Fruit fly (Drosophila melanogaster): ENCODE data around the gene CG6495.
A peak's percentile ranks its signal among the peaks of the same experiment; 100 is the strongest.

The CG6495 gene

DNA sequence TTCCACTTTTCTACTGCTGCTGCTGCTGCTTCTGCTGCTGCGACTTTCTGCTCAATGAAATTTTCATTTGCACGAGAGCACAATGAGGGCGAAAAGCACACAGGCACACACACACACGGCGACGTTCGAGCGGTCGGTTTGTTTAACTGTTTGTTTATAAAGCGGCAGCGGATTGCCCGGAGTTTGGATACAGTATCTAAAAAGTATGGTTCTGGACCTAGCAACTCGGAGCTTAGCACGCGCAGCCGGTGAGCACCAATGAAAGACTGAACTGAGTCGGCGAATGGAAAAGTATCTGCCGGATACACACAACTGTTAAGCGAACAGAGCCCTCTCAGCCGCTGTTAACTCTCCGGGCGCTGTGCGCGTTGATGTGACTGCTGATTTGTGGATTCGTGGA is 4.9 kb upstream of the CG6495 start, which contains the start of gene CG17124 (continued):
- TF ChIP-seq cg (GFP tag; optimal IDR thresholded peaks at IDR 0.05), result peak; percentile 46
- no peak; the same call in 1 of the 3 replicates for TF ChIP-seq zen2 (GFP tag; IDR thresholded peaks at IDR 0.05; ENCODE audit: partially characterized antibody)
- TF ChIP-seq zen (tag; optimal IDR thresholded peaks at IDR 0.05), result no peak
- no peak for TF ChIP-seq vnd (GFP tag; IDR thresholded peaks at IDR 0.05; ENCODE audit: partially characterized antibody)
- TF ChIP-seq H2.0 (GFP tag; IDR thresholded peaks at IDR 0.05), result no peak
- TF ChIP-seq eyg (GFP tag; optimal IDR thresholded peaks at IDR 0.05), result peak; percentile 7
- no peak for TF ChIP-seq phol (tag; optimal IDR thresholded peaks at IDR 0.05)
- peak; percentile 70 for TF ChIP-seq gro (GFP tag; optimal IDR thresholded peaks at IDR 0.05)
- TF ChIP-seq CG6175 (GFP tag; IDR thresholded peaks at IDR 0.05), result no peak
- no peak for TF ChIP-seq NC2β (GFP tag; optimal IDR thresholded peaks at IDR 0.05)
- TF ChIP-seq Aef1 (GFP tag; IDR thresholded peaks at IDR 0.05), result no peak
- TF ChIP-seq wdn (GFP tag; IDR thresholded peaks at IDR 0.05), result 0 out of 2 replicates have a peak, but pooled peaks have one; percentile 29
- no peak for TF ChIP-seq CG8089 (GFP tag; optimal IDR thresholded peaks at IDR 0.05)
- TF ChIP-seq CG1529 (GFP tag; optimal IDR thresholded peaks at IDR 0.05), result peak; percentile 7
- peak; percentile 9 for TF ChIP-seq CG11398 (GFP tag; optimal IDR thresholded peaks at IDR 0.05)
- no peak for TF ChIP-seq CG9727 (GFP tag; optimal IDR thresholded peaks at IDR 0.05)
- TF ChIP-seq Awh (GFP tag; IDR thresholded peaks at IDR 0.05), result peak; percentile 67
- no peak for TF ChIP-seq sens-2 (GFP tag; IDR thresholded peaks at IDR 0.05)
- no peak for TF ChIP-seq fru (optimal IDR thresholded peaks at IDR 0.05)
- peak; percentile 97 for TF ChIP-seq Jarid2 (GFP tag; optimal IDR thresholded peaks at IDR 0.05)
- no peak for TF ChIP-seq en (GFP tag; optimal IDR thresholded peaks at IDR 0.05)
- TF ChIP-seq lola (GFP tag; optimal IDR thresholded peaks at IDR 0.05), result no peak
- no peak for TF ChIP-seq CG14050 (GFP tag; IDR thresholded peaks at IDR 0.05)
- no peak for TF ChIP-seq Bteb2 (GFP tag; optimal IDR thresholded peaks at IDR 0.05)
- peak; percentile 44 for TF ChIP-seq oc (tag; optimal IDR thresholded peaks at IDR 0.05)
- no peak for TF ChIP-seq ham (GFP tag; IDR thresholded peaks at IDR 0.05)
- TF ChIP-seq fd3F (GFP tag; optimal IDR thresholded peaks at IDR 0.05), result no peak
- TF ChIP-seq CG6254 (GFP tag; optimal IDR thresholded peaks at IDR 0.05), result no peak
- TF ChIP-seq CG18476 (GFP tag; optimal IDR thresholded peaks at IDR 0.05), result no peak
- peak; percentile 62; the same call in 1 of the 3 replicates for TF ChIP-seq Dbx (GFP tag; IDR thresholded peaks at IDR 0.05)
- TF ChIP-seq Opbp (GFP tag; IDR thresholded peaks at IDR 0.05; ENCODE audit: partially characterized antibody), result no peak
- TF ChIP-seq CG15011 (GFP tag; optimal IDR thresholded peaks at IDR 0.05), result no peak
- TF ChIP-seq CG10654 (GFP tag; optimal IDR thresholded peaks at IDR 0.05), result no peak
- TF ChIP-seq CG15696 (tag; optimal IDR thresholded peaks at IDR 0.05), result no peak
- no peak for TF ChIP-seq Hr3 (GFP tag; optimal IDR thresholded peaks at IDR 0.05)
- TF ChIP-seq al (GFP tag; IDR thresholded peaks at IDR 0.05), result no peak
- TF ChIP-seq ssp (GFP tag; IDR thresholded peaks at IDR 0.05), result no peak
- TF ChIP-seq Elba2 (GFP tag; optimal IDR thresholded peaks at IDR 0.05), result no peak
- TF ChIP-seq hkb (optimal IDR thresholded peaks at IDR 0.05), result no peak
- TF ChIP-seq hkb (GFP tag; IDR thresholded peaks at IDR 0.05), result peak; percentile 62
- TF ChIP-seq CG1603 (tag; optimal IDR thresholded peaks at IDR 0.05), result peak; percentile 2
- no peak for TF ChIP-seq CG12942 (GFP tag; optimal IDR thresholded peaks at IDR 0.05)
- TF ChIP-seq B-H1 (GFP tag; IDR thresholded peaks at IDR 0.05), result no peak; the same call in 2 of the 3 replicates
- TF ChIP-seq CG18764 (GFP tag; optimal IDR thresholded peaks at IDR 0.05), result no peak
- peak; percentile 51; the same call in 1 of the 2 replicates for TF ChIP-seq Rfx (GFP tag; IDR thresholded peaks at IDR 0.05)
- TF ChIP-seq HHEX (GFP tag; optimal IDR thresholded peaks at IDR 0.05), result peak; percentile 40
- TF ChIP-seq zf30C (GFP tag; optimal IDR thresholded peaks at IDR 0.05), result no peak
- TF ChIP-seq CG12155 (GFP tag; optimal IDR thresholded peaks at IDR 0.05), result no peak
